Worm (Caenorhabditis elegans): ENCODE data around the gene dnc-3.

DNA sequence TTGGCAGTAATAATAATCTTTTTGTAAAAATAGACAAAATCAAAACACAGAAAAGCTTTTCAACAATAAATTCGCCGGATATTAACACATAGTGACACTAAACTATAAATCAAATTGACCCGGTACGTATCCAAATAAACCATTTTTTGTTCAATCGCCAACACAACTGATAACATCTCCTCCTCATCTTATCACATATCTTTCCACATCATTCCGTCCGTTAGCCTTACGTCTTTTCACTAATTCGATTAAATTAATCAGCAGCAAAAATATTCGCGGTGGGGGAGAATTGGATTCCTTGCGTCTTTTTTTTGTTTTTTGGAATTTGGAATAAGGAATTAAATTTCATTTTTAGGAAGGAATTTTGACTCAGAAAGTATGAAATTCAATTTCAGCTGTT lies 3.1 kb downstream of the dnc-3 start:
- TF ChIP-seq ama-1 (optimal IDR thresholded peaks at IDR 0.05): no peak
- TF ChIP-seq jun-1 (tag; optimal IDR thresholded peaks at IDR 0.05): no peak
- TF ChIP-seq pqm-1 (tag; optimal IDR thresholded peaks at IDR 0.05): no peak
- TF ChIP-seq nhr-11 (tag; optimal IDR thresholded peaks at IDR 0.05): no peak
- TF ChIP-seq skn-1 (tag; optimal IDR thresholded peaks at IDR 0.05): no peak
- TF ChIP-seq elt-2 (tag; optimal IDR thresholded peaks at IDR 0.05): no peak
- TF ChIP-seq ZK546.5 (tag; optimal IDR thresholded peaks at IDR 0.05): no peak
- TF ChIP-seq ceh-82 (tag; optimal IDR thresholded peaks at IDR 0.05): no peak
- TF ChIP-seq lin-39 (tag; optimal IDR thresholded peaks at IDR 0.05): no peak
- TF ChIP-seq egl-27 (tag; optimal IDR thresholded peaks at IDR 0.05): no peak
- no peak for TF ChIP-seq zag-1 (tag; optimal IDR thresholded peaks at IDR 0.05)
- no peak for TF ChIP-seq elt-3 (tag; optimal IDR thresholded peaks at IDR 0.05)
- no peak for TF ChIP-seq nhr-76 (tag; optimal IDR thresholded peaks at IDR 0.05)
- TF ChIP-seq nhr-237 (tag; optimal IDR thresholded peaks at IDR 0.05): no peak

Measured in whole organism, L3 larva.